Worm (Caenorhabditis elegans): Measurements from ENCODE around the gene mrps-17.

The mrps-17 gene

DNA sequence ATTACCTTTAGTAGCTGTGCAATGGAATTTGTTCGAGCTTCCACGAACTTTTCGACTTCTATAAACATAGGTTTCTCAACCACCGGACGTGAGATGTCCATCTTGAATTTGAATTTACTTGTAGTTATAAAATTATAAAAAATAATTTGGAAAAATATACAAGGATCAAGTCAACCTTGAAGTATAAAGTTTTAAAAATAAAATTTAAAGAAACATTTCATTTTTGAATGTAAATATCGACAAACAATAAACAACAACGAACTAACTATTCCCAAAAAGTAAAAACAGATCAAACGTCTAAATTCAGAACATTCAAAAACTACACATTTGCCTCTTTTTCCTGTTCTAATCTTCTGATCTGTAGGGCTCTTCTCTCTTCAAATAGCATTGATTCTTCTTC is 764 bp downstream of the mrps-17 start, which contains the start of gene popl-1:
TSS of gene popl-1 (minus strand) at position 101 of the 400 bp plus-strand sequence.
- TF ChIP-seq tbx-11 (GFP tag; IDR thresholded peaks at IDR 0.05) (no peak), ceh-13 (GFP tag; optimal IDR thresholded peaks at IDR 0.05) (no peak), F13C5.2 (tag; optimal IDR thresholded peaks at IDR 0.05) (no peak), scrt-1 (GFP tag; IDR thresholded peaks at IDR 0.05) (no peak)

DNA sequence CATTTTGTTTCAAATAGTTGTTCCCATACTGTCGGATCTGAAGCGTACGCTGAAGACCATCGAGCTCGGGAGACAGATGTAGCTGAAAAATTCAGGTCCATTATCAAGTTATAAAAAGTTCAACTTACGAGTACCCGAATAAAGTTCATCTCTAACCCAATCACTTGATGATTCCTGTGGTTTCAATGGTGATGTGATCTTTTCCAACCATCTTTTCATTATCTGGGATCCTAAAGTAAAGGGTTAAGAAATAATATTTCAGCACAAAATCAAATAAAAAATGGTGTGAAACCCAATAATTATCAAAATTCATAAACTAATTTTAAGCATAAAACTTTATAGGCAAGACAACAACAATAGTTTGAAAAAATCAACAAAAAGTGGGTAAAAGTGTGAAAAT is 4.4 kb downstream of the mrps-17 start, which contains the start of gene C05D11.8:
TSS of gene C05D11.8 (minus strand) at position 101 of the 400 bp plus-strand sequence.
- TF ChIP-seq F13C5.2 (tag; optimal IDR thresholded peaks at IDR 0.05) (no peak), hmg-4 (GFP tag; optimal IDR thresholded peaks at IDR 0.05) (no peak), ceh-13 (GFP tag; optimal IDR thresholded peaks at IDR 0.05) (no peak), pes-1 (GFP tag; IDR thresholded peaks at IDR 0.05) (no peak), tra-4 (tag; optimal IDR thresholded peaks at IDR 0.05) (no peak), sea-1 (GFP tag; conservative IDR thresholded peaks at IDR 0.05) (no peak), tbx-37 (GFP tag; conservative IDR thresholded peaks at IDR 0.05) (no peak), aly-1 (tag; optimal IDR thresholded peaks at IDR 0.05) (no peak), B0310.2 (tag; optimal IDR thresholded peaks at IDR 0.05) (no peak), ceh-36 (tag; optimal IDR thresholded peaks at IDR 0.05) (no peak), hnd-1 (tag; optimal IDR thresholded peaks at IDR 0.05) (no peak), scrt-1 (GFP tag; IDR thresholded peaks at IDR 0.05) (no peak), ets-7 (tag; optimal IDR thresholded peaks at IDR 0.05) (no peak), flt-1 (GFP tag; IDR thresholded peaks at IDR 0.05) (no peak), tbx-11 (GFP tag; IDR thresholded peaks at IDR 0.05) (no peak), hmbx-1 (tag; optimal IDR thresholded peaks at IDR 0.05) (no peak), ama-1 (optimal IDR thresholded peaks at IDR 0.05) (no peak)

DNA sequence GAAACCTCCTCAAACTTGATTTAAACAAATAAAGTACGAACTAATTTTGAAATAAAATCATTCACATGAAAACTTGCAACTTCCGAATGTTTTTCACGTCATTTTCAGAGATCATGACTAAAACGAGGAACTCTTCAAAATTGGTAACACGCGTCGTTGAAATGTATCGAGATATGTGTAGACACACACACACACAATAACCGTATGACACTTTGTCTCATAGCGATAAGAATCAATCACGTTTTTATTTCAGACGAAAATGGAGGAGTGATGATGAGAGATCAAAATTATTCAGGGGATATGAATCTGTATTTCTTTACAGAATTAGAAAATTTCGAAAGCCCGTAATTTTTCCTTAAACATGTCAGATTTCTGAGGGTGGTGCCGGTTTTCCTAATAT is 8.9 kb downstream of the mrps-17 start:
- TF ChIP-seq sea-1 (GFP tag; conservative IDR thresholded peaks at IDR 0.05): no peak
- TF ChIP-seq F13C5.2 (tag; optimal IDR thresholded peaks at IDR 0.05): no peak
- no peak for TF ChIP-seq tbx-37 (GFP tag; conservative IDR thresholded peaks at IDR 0.05)
- TF ChIP-seq tbx-11 (GFP tag; IDR thresholded peaks at IDR 0.05): no peak
- TF ChIP-seq ceh-13 (GFP tag; optimal IDR thresholded peaks at IDR 0.05): no peak
- TF ChIP-seq ama-1 (optimal IDR thresholded peaks at IDR 0.05): no peak
- TF ChIP-seq flt-1 (GFP tag; IDR thresholded peaks at IDR 0.05): no peak
- no peak for TF ChIP-seq aly-1 (tag; optimal IDR thresholded peaks at IDR 0.05)
- TF ChIP-seq B0310.2 (tag; optimal IDR thresholded peaks at IDR 0.05): no peak
- no peak for TF ChIP-seq tra-4 (tag; optimal IDR thresholded peaks at IDR 0.05)
- TF ChIP-seq hnd-1 (tag; optimal IDR thresholded peaks at IDR 0.05): no peak
- no peak for TF ChIP-seq hmg-4 (GFP tag; optimal IDR thresholded peaks at IDR 0.05)

DNA sequence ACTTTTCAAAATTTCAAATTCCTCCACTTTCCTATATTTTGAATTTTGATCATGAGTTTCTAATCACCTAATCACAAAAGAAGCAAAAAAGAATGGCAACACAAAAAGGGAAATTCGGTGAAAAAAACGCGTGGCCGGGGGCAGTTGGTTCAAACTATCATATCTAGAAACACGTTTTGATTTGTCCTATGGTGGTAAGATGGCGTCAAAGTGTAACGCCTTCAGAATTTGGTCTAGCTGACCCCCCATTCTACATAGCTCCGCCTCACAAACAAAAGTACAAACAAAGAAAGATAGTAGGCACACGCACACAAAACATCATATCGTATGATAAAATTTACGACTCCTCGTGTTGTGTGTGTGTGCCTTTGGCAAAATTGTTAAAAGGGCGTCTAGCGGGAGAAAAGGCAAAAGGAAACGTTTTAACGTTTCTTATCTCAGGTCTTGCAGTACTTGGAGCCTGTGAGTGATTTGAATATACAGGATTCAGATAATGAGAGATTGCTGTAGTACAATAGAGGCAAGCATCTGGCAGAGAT is 9.6 kb downstream of the mrps-17 start:
- TF ChIP-seq F13C5.2 (tag; optimal IDR thresholded peaks at IDR 0.05) (no peak), ama-1 (optimal IDR thresholded peaks at IDR 0.05) (no peak), hnd-1 (tag; optimal IDR thresholded peaks at IDR 0.05) (no peak), tbx-11 (GFP tag; IDR thresholded peaks at IDR 0.05) (no peak), hmg-4 (GFP tag; optimal IDR thresholded peaks at IDR 0.05) (no peak), ets-7 (tag; optimal IDR thresholded peaks at IDR 0.05) (no peak), hmbx-1 (tag; optimal IDR thresholded peaks at IDR 0.05) (no peak), aly-1 (tag; optimal IDR thresholded peaks at IDR 0.05) (no peak), scrt-1 (GFP tag; IDR thresholded peaks at IDR 0.05) (no peak), tbx-37 (GFP tag; conservative IDR thresholded peaks at IDR 0.05) (no peak), B0310.2 (tag; optimal IDR thresholded peaks at IDR 0.05) (no peak), ceh-13 (GFP tag; optimal IDR thresholded peaks at IDR 0.05) (no peak), flt-1 (GFP tag; IDR thresholded peaks at IDR 0.05) (no peak)

DNA sequence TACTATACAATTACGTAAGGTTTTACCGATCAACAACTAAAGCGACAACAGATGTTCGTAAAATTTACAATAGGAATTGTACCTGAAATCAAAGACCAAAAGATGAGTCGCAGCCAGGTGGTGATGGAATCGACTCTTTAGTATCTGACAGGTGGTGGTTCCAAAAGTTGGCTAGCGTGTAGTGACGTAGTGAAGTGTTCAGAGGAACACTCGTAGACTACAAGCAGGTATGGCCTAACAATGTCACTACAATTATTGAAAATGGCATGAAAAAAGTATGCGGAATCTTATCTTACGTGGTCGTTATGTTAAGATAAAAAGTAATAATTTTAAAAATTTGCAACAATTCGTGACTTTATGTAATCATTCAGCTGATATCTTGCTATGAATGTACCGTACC is 10.1 kb downstream of the mrps-17 start:
- no peak for TF ChIP-seq aly-1 (tag; optimal IDR thresholded peaks at IDR 0.05)
- TF ChIP-seq ceh-36 (tag; optimal IDR thresholded peaks at IDR 0.05): no peak
- no peak for TF ChIP-seq scrt-1 (GFP tag; IDR thresholded peaks at IDR 0.05)
- TF ChIP-seq ama-1 (optimal IDR thresholded peaks at IDR 0.05): no peak
- no peak for TF ChIP-seq tbx-37 (GFP tag; conservative IDR thresholded peaks at IDR 0.05)
- no peak for TF ChIP-seq sea-1 (GFP tag; conservative IDR thresholded peaks at IDR 0.05)
- TF ChIP-seq tbx-11 (GFP tag; IDR thresholded peaks at IDR 0.05): no peak
- TF ChIP-seq F13C5.2 (tag; optimal IDR thresholded peaks at IDR 0.05): no peak
- TF ChIP-seq hmbx-1 (tag; optimal IDR thresholded peaks at IDR 0.05): no peak
- no peak for TF ChIP-seq flt-1 (GFP tag; IDR thresholded peaks at IDR 0.05)
- no peak for TF ChIP-seq ets-7 (tag; optimal IDR thresholded peaks at IDR 0.05)
- TF ChIP-seq ceh-13 (GFP tag; optimal IDR thresholded peaks at IDR 0.05): no peak
- TF ChIP-seq hnd-1 (tag; optimal IDR thresholded peaks at IDR 0.05): no peak
- TF ChIP-seq tra-4 (tag; optimal IDR thresholded peaks at IDR 0.05): no peak
- no peak for TF ChIP-seq B0310.2 (tag; optimal IDR thresholded peaks at IDR 0.05)
- no peak for TF ChIP-seq hmg-4 (GFP tag; optimal IDR thresholded peaks at IDR 0.05)

DNA sequence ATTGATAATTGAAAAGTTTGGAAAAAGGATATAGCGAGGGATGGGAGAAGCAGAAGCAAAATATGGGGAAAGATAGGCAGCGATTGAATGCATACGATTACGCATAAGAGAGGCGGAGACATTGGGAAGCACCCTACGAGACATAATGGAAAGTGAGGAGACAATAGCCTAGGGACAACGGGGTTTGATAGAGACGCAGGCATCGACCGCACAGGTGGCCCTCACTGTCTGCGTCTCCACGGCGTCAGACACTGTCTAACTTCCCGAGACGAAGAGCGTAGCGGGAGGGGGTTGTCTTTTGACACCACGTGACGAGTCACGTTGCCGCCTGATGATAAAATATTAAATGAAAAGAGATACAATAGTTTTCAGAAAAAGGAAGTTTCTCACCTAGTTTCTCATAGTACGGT is 10.6 kb downstream of the mrps-17 start:
- TF ChIP-seq scrt-1 (GFP tag; IDR thresholded peaks at IDR 0.05) (no peak), hmg-4 (GFP tag; optimal IDR thresholded peaks at IDR 0.05) (no peak), tra-4 (tag; optimal IDR thresholded peaks at IDR 0.05) (no peak), aly-1 (tag; optimal IDR thresholded peaks at IDR 0.05) (no peak)

DNA sequence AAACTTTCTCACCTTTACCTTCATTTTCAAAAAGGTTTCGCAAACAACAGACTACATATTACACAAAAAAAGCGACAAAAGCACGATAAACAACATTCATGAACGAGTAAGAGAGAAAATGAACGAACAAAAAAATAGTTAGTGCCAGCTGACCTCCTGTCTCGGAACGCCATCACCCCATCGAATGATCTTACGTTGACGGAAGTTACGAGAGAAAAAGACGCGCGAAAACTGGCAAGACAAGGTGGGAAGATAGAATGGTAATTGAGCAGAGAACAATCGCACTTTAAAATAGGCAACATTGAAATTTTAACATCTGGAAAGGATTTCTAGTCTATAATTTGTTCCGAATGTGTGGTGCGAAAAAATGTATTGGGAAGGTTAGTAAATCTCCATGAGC is 11.4 kb downstream of the mrps-17 start:
- TF ChIP-seq tbx-11 (GFP tag; IDR thresholded peaks at IDR 0.05): no peak
- no peak for TF ChIP-seq tra-4 (tag; optimal IDR thresholded peaks at IDR 0.05)
- no peak for TF ChIP-seq sea-1 (GFP tag; conservative IDR thresholded peaks at IDR 0.05)
- TF ChIP-seq ceh-36 (tag; optimal IDR thresholded peaks at IDR 0.05): no peak
- no peak for TF ChIP-seq B0310.2 (tag; optimal IDR thresholded peaks at IDR 0.05)
- no peak for TF ChIP-seq scrt-1 (GFP tag; IDR thresholded peaks at IDR 0.05)
- TF ChIP-seq hnd-1 (tag; optimal IDR thresholded peaks at IDR 0.05): no peak
- TF ChIP-seq aly-1 (tag; optimal IDR thresholded peaks at IDR 0.05): no peak
- no peak for TF ChIP-seq hmbx-1 (tag; optimal IDR thresholded peaks at IDR 0.05)
- no peak for TF ChIP-seq ets-7 (tag; optimal IDR thresholded peaks at IDR 0.05)
- no peak for TF ChIP-seq hmg-4 (GFP tag; optimal IDR thresholded peaks at IDR 0.05)
- TF ChIP-seq flt-1 (GFP tag; IDR thresholded peaks at IDR 0.05): no peak
- TF ChIP-seq pes-1 (GFP tag; IDR thresholded peaks at IDR 0.05): no peak
- TF ChIP-seq ceh-13 (GFP tag; optimal IDR thresholded peaks at IDR 0.05): no peak
- no peak for TF ChIP-seq tbx-37 (GFP tag; conservative IDR thresholded peaks at IDR 0.05)
- TF ChIP-seq F13C5.2 (tag; optimal IDR thresholded peaks at IDR 0.05): no peak
- no peak for TF ChIP-seq ama-1 (optimal IDR thresholded peaks at IDR 0.05)

Measured in whole organism, early embryonic.